Fruit fly (Drosophila melanogaster): ENCODE data around the gene emb.

Gene emb

DNA sequence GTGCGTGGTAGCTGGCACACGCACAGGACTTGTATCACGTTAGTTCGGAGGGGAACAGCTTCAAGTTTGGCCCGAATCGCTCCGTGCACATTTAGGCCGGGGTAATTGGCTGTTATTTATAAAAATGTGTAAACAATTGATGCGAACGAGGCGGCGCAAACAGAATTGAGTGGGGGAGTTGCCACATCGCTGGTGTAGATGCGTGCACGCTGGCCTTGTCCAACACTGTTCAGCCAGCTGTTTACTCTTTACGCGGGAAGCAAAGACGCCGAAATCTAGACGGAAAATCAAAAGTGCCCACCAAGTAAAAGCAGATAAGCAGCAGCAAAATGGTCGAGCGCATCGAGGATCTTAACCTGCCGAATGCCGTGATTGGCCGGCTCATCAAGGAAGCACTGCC is 33.8 kb downstream of the emb start, which contains the start of the genes D12 and Chrac-14 (continued):
- TF ChIP-seq PHDP (tag; optimal IDR thresholded peaks at IDR 0.05) = no peak
- TF ChIP-seq CG11723 (GFP tag; optimal IDR thresholded peaks at IDR 0.05) = no peak
- TF ChIP-seq bcd (GFP tag; optimal IDR thresholded peaks at IDR 0.05) = no peak
- peak; percentile 65 for TF ChIP-seq CG1603 (tag; optimal IDR thresholded peaks at IDR 0.05)
- no peak for TF ChIP-seq sim (GFP tag; IDR thresholded peaks at IDR 0.05)
- peak; percentile 51 for TF ChIP-seq CG4617 (GFP tag; optimal IDR thresholded peaks at IDR 0.05; ENCODE audit: borderline replicate concordance)
- TF ChIP-seq her (GFP tag; optimal IDR thresholded peaks at IDR 0.05) = peak; percentile 2
- TF ChIP-seq lilli (GFP tag; optimal IDR thresholded peaks at IDR 0.05) = peak; percentile 13
- TF ChIP-seq Mad (GFP tag; optimal IDR thresholded peaks at IDR 0.05) = no peak
- TF ChIP-seq CG9932 (GFP tag; IDR thresholded peaks at IDR 0.05) = peak; percentile 39; the same call in 1 of the 2 replicates
- peak; percentile 18 for TF ChIP-seq CG8089 (GFP tag; optimal IDR thresholded peaks at IDR 0.05)
- TF ChIP-seq Gsc (GFP tag; IDR thresholded peaks at IDR 0.05) = no peak
- TF ChIP-seq Dp (GFP tag; optimal IDR thresholded peaks at IDR 0.05) = peak; percentile 70
- no peak for TF ChIP-seq Chrac-16 (GFP tag; optimal IDR thresholded peaks at IDR 0.05)
- 0 out of 2 replicates have a peak, but pooled peaks have one; percentile 16 for TF ChIP-seq Adf1 (GFP tag; IDR thresholded peaks at IDR 0.05)
- peak; percentile 56; the same call in 1 of the 3 replicates for TF ChIP-seq ken (GFP tag; IDR thresholded peaks at IDR 0.05)
- TF ChIP-seq fu2 (GFP tag; optimal IDR thresholded peaks at IDR 0.05) = peak; percentile 18
- TF ChIP-seq CG17186 (GFP tag; optimal IDR thresholded peaks at IDR 0.05) = peak; percentile 79
- TF ChIP-seq wor (GFP tag; IDR thresholded peaks at IDR 0.05) = no peak
- TF ChIP-seq stwl (tag; optimal IDR thresholded peaks at IDR 0.05) = peak; percentile 68
- no peak for TF ChIP-seq hb (GFP tag; IDR thresholded peaks at IDR 0.05; ENCODE audit: partially characterized antibody)
- no peak for TF ChIP-seq wek (GFP tag; optimal IDR thresholded peaks at IDR 0.05)
- peak; percentile 92 for TF ChIP-seq CG3995 (GFP tag; optimal IDR thresholded peaks at IDR 0.05)
- TF ChIP-seq Atf-2 (GFP tag; optimal IDR thresholded peaks at IDR 0.05) = no peak
- peak; percentile 21 for TF ChIP-seq CG12155 (GFP tag; optimal IDR thresholded peaks at IDR 0.05)
- TF ChIP-seq Sry-β (GFP tag; optimal IDR thresholded peaks at IDR 0.05) = no peak
- TF ChIP-seq CG9876 (GFP tag; optimal IDR thresholded peaks at IDR 0.05) = no peak
- no peak for TF ChIP-seq CG11085 (GFP tag; IDR thresholded peaks at IDR 0.05)
- TF ChIP-seq CG2889 (GFP tag; IDR thresholded peaks at IDR 0.05) = no peak
- no peak for TF ChIP-seq CG10959 (GFP tag; IDR thresholded peaks at IDR 0.05)
- no peak for TF ChIP-seq CG7963 (GFP tag; IDR thresholded peaks at IDR 0.05; ENCODE audit: partially characterized antibody)
- TF ChIP-seq Dll (GFP tag; IDR thresholded peaks at IDR 0.05; ENCODE audit: partially characterized antibody) = 0 out of 4 replicates have a peak, but pooled peaks have one; percentile 26
- TF ChIP-seq CG4707 (GFP tag; optimal IDR thresholded peaks at IDR 0.05) = no peak
- peak; percentile 36 for TF ChIP-seq jumu (GFP tag; optimal IDR thresholded peaks at IDR 0.05)
- peak; percentile 37 for TF ChIP-seq mam (GFP tag; optimal IDR thresholded peaks at IDR 0.05)
- TF ChIP-seq CG6813 (GFP tag; optimal IDR thresholded peaks at IDR 0.05) = no peak
- TF ChIP-seq B-H1 (GFP tag; IDR thresholded peaks at IDR 0.05) = no peak; the same call in 2 of the 3 replicates
- peak; percentile 73 for TF ChIP-seq E2f2 (GFP tag; IDR thresholded peaks at IDR 0.05)
- peak; percentile 49 for TF ChIP-seq trem (tag; optimal IDR thresholded peaks at IDR 0.05)
- TF ChIP-seq bsh (GFP tag; optimal IDR thresholded peaks at IDR 0.05) = no peak
- no peak for TF ChIP-seq Scr (GFP tag; IDR thresholded peaks at IDR 0.05; ENCODE audit: partially characterized antibody)
- peak; percentile 29 for TF ChIP-seq CG14710 (tag; optimal IDR thresholded peaks at IDR 0.05)
- no peak for TF ChIP-seq HLH54F (GFP tag; optimal IDR thresholded peaks at IDR 0.05)
- peak; percentile 60 to 92 for TF ChIP-seq crp (GFP tag; optimal IDR thresholded peaks at IDR 0.05)
- no peak for TF ChIP-seq esg (GFP tag; conservative IDR thresholded peaks at IDR 0.05)
- TF ChIP-seq CG14860 (GFP tag; IDR thresholded peaks at IDR 0.05; ENCODE audit: partially characterized antibody) = no peak
- TF ChIP-seq MESR4 (GFP tag; optimal IDR thresholded peaks at IDR 0.05) = peak; percentile 42
- no peak for TF ChIP-seq emc (GFP tag; optimal IDR thresholded peaks at IDR 0.05)
- TF ChIP-seq ewg (GFP tag; optimal IDR thresholded peaks at IDR 0.05) = peak; percentile 37
- TF ChIP-seq slbo (GFP tag; IDR thresholded peaks at IDR 0.05) = peak; percentile 37; the same call in 1 of the 2 replicates
